Fruit fly (Drosophila melanogaster) whole organism, embryonic: ENCODE measurements around the gene Cp16.

ENCODE experiments used
- ATbp ChIP-seq: fragments of 200-800 bp; sonication (Bioruptor generic); optimal IDR thresholded peaks from 2 replicates; lab custom pipeline; 2017; ENCODE audit warnings: missing biosample characterization, mild to moderate bottlenecking, missing genetic modification characterization, missing genetic modification reagents
- Atf6 ChIP-seq: fragments of 200-800 bp; sonication (Bioruptor generic); IDR thresholded peaks from 2 replicates; pipeline ENCODE4 v1.3.6; 2022; ENCODE audit warnings: missing biosample characterization, missing genetic modification characterization
- Bgb ChIP-seq: fragments of 200-800 bp; sonication (Bioruptor generic); IDR thresholded peaks from 2 replicates; pipeline ENCODE4 v1.3.6; 2022; ENCODE audit warnings: missing biosample characterization, missing genetic modification characterization; ENCODE audit not compliant: partially characterized antibody
- CG1233 ChIP-seq: fragments of 200-800 bp; sonication (Bioruptor generic); optimal IDR thresholded peaks from 4 replicates; lab custom pipeline; 2018; ENCODE audit warnings: missing biosample characterization, mild to moderate bottlenecking, missing genetic modification characterization
- CG14710 ChIP-seq: fragments of 200-800 bp; sonication (Bioruptor generic); optimal IDR thresholded peaks from 3 replicates; lab custom pipeline; 2019; ENCODE audit warnings: missing biosample characterization, mild to moderate bottlenecking, missing genetic modification characterization, moderate library complexity
- CG15073 ChIP-seq: fragments of 200-800 bp; sonication (Bioruptor generic); optimal IDR thresholded peaks from 2 replicates; lab custom pipeline; 2016; ENCODE audit warnings: missing biosample characterization, missing genetic modification characterization
- CG15269 ChIP-seq: fragments of 200-800 bp; sonication (Bioruptor generic); optimal IDR thresholded peaks from 2 replicates; lab custom pipeline; 2018; ENCODE audit warnings: missing biosample characterization, mild to moderate bottlenecking, missing genetic modification characterization, moderate library complexity
- CG17612 ChIP-seq: fragments of 200-800 bp; sonication (Bioruptor generic); IDR thresholded peaks from 2 replicates; pipeline ENCODE4 v1.3.6; 2022; ENCODE audit warnings: missing biosample characterization, missing genetic modification characterization
- CG1792 ChIP-seq: fragments of 200-800 bp; sonication (Bioruptor generic); optimal IDR thresholded peaks from 2 replicates; lab custom pipeline; 2016; ENCODE audit warnings: missing biosample characterization, missing genetic modification characterization
- CG2678 ChIP-seq: fragments of 200-800 bp; sonication (Bioruptor generic); optimal IDR thresholded peaks from 3 replicates; lab custom pipeline; 2019; ENCODE audit warnings: missing biosample characterization, mild to moderate bottlenecking, missing genetic modification characterization, moderate library complexity
- CG3065 ChIP-seq: fragments of 200-800 bp; sonication (Bioruptor generic); optimal IDR thresholded peaks from 2 replicates; lab custom pipeline; 2016; ENCODE audit warnings: missing biosample characterization, missing genetic modification characterization
- CG32532 ChIP-seq: fragments of 200-800 bp; sonication (Bioruptor generic); IDR thresholded peaks from 2 replicates; pipeline ENCODE4 v1.3.6; 2022; ENCODE audit warnings: missing biosample characterization, missing genetic modification characterization
- CG3847 ChIP-seq: fragments of 200-800 bp; sonication (Bioruptor generic); IDR thresholded peaks from 2 replicates; pipeline ENCODE4 v1.3.6; 2022; ENCODE audit warnings: missing biosample characterization, missing genetic modification characterization
- CG42726 ChIP-seq: fragments of 200-800 bp; sonication (Bioruptor generic); IDR thresholded peaks from 2 replicates; pipeline ENCODE4 v1.3.6; 2022; ENCODE audit warnings: missing biosample characterization, missing genetic modification characterization; ENCODE audit not compliant: partially characterized antibody
- CG4282 ChIP-seq: fragments of 200-800 bp; sonication (Bioruptor generic); optimal IDR thresholded peaks from 2 replicates; lab custom pipeline; 2016; ENCODE audit warnings: missing biosample characterization, missing genetic modification characterization
- CG7556 ChIP-seq: fragments of 200-800 bp; sonication (Bioruptor generic); optimal IDR thresholded peaks from 2 replicates; lab custom pipeline; 2017; ENCODE audit warnings: missing biosample characterization, mild to moderate bottlenecking, missing genetic modification characterization
- CG7839 ChIP-seq: fragments of 200-800 bp; sonication (Bioruptor generic); optimal IDR thresholded peaks from 3 replicates; lab custom pipeline; 2018; ENCODE audit warnings: missing biosample characterization, mild to moderate bottlenecking, missing genetic modification characterization, moderate library complexity
- CG8290 ChIP-seq, 3 experiments: fragments of 200-800 bp; sonication (Bioruptor generic); optimal IDR thresholded peaks; 2 replicates each; lab custom pipeline; 2016 to 2019; ENCODE audit warnings: missing biosample characterization in 3 of 3, missing genetic modification characterization in 3 of 3, mild to moderate bottlenecking in 2 of 3, moderate library complexity in 1 of 3
- CG8765 ChIP-seq: fragments of 200-800 bp; sonication (Bioruptor generic); IDR thresholded peaks from 2 replicates; pipeline ENCODE4 v1.3.6; 2022; ENCODE audit warnings: missing biosample characterization, missing genetic modification characterization
- CG8924 ChIP-seq: fragments of 200-800 bp; optimal IDR thresholded peaks from 3 replicates; lab custom pipeline; 2019; ENCODE audit warnings: missing biosample characterization, mild to moderate bottlenecking, missing genetic modification characterization, moderate library complexity
- CG9797 ChIP-seq: fragments of 200-800 bp; sonication (Bioruptor generic); optimal IDR thresholded peaks from 3 replicates; lab custom pipeline; 2018; ENCODE audit warnings: missing biosample characterization, mild to moderate bottlenecking, missing genetic modification characterization
- CG9817 ChIP-seq: fragments of 200-800 bp; sonication (Bioruptor generic); optimal IDR thresholded peaks from 2 replicates; lab custom pipeline; 2018; ENCODE audit warnings: missing biosample characterization, mild to moderate bottlenecking, missing genetic modification characterization, moderate library complexity
- CG9932 ChIP-seq: fragments of 200-800 bp; sonication (Bioruptor generic); IDR thresholded peaks from 2 replicates; pipeline ENCODE4 v1.3.6; 2022; ENCODE audit warnings: missing biosample characterization, missing genetic modification characterization
- Dp ChIP-seq: fragments of 200-800 bp; sonication (Bioruptor generic); optimal IDR thresholded peaks from 2 replicates; lab custom pipeline; 2018; ENCODE audit warnings: missing biosample characterization, mild to moderate bottlenecking, missing genetic modification characterization, moderate library complexity
- Drgx ChIP-seq: fragments of 200-800 bp; sonication (Bioruptor generic); IDR thresholded peaks from 2 replicates; pipeline ENCODE4 v1.3.6; 2022; ENCODE audit warnings: missing biosample characterization, missing genetic modification characterization
- Elba2 ChIP-seq: fragments of 200-800 bp; sonication (Bioruptor generic); optimal IDR thresholded peaks from 3 replicates; lab custom pipeline; 2016; ENCODE audit warnings: missing biosample characterization, missing genetic modification characterization
- Ets65A ChIP-seq: fragments of 200-800 bp; sonication (Bioruptor generic); peaks from one replicate; lab custom pipeline; 2016; ENCODE audit warnings: missing biosample characterization, missing genetic modification characterization
- HLH3B ChIP-seq: fragments of 200-800 bp; sonication (Bioruptor generic); IDR thresholded peaks from 2 replicates; pipeline ENCODE4 v1.3.6; 2022; ENCODE audit warnings: missing biosample characterization, missing genetic modification characterization
- HLH4C ChIP-seq: fragments of 200-800 bp; sonication (Bioruptor generic); IDR thresholded peaks from 3 replicates; pipeline ENCODE4 v1.3.6; 2022; ENCODE audit warnings: missing biosample characterization, missing genetic modification characterization; ENCODE audit not compliant: partially characterized antibody
- HLH54F ChIP-seq: fragments of 200-800 bp; sonication (Bioruptor generic); optimal IDR thresholded peaks from 3 replicates; lab custom pipeline; 2016; ENCODE audit warnings: missing biosample characterization, missing genetic modification characterization
- HLHmδ ChIP-seq: fragments of 200-800 bp; sonication (Bioruptor generic); optimal IDR thresholded peaks from 2 replicates; lab custom pipeline; 2018; ENCODE audit warnings: missing biosample characterization, mild to moderate bottlenecking, missing genetic modification characterization, moderate library complexity
- MBD-R2 ChIP-seq: fragments of 200-800 bp; sonication (Bioruptor generic); IDR thresholded peaks from 2 replicates; pipeline ENCODE4 v1.3.6; 2022; ENCODE audit warnings: missing biosample characterization, missing genetic modification characterization
- Neu2 ChIP-seq: fragments of 200-800 bp; sonication (Bioruptor generic); optimal IDR thresholded peaks from 3 replicates; lab custom pipeline; 2016; ENCODE audit warnings: missing biosample characterization, missing genetic modification characterization, borderline replicate concordance
- Sin3A ChIP-seq: fragments of >200 bp; optimal IDR thresholded peaks from 2 replicates; lab custom pipeline; 2018
- Stat92E ChIP-seq, 3 experiments: fragments of >200 bp in 2 of 3; fragments of 200-800 bp in 1 of 3; sonication (Bioruptor generic) in 1 of 3; optimal IDR thresholded peaks; 2 replicates each; lab custom pipeline; 2017 to 2019; ENCODE audit warnings: missing biosample characterization in 3 of 3, missing genetic modification characterization in 3 of 3, mild to moderate bottlenecking in 1 of 3, moderate library complexity in 1 of 3
- bbx ChIP-seq: fragments of 200-800 bp; sonication (Bioruptor generic); IDR thresholded peaks from 2 replicates; pipeline ENCODE4 v1.3.6; 2022; ENCODE audit warnings: missing biosample characterization, missing genetic modification characterization; ENCODE audit not compliant: partially characterized antibody
- chn ChIP-seq: fragments of 200-800 bp; sonication (Bioruptor generic); optimal IDR thresholded peaks from 2 replicates; lab custom pipeline; 2016; ENCODE audit warnings: missing biosample characterization, missing genetic modification characterization
- ci ChIP-seq: fragments of 200-800 bp; sonication (Bioruptor generic); IDR thresholded peaks from 3 replicates; pipeline ENCODE4 v1.3.6; 2022; ENCODE audit warnings: missing biosample characterization, missing genetic modification characterization
- danr ChIP-seq: fragments of 200-800 bp; sonication (Bioruptor generic); IDR thresholded peaks from 2 replicates; pipeline ENCODE4 v1.3.6; 2022; ENCODE audit warnings: missing biosample characterization, missing genetic modification characterization
- exex ChIP-seq: fragments of 200-800 bp; sonication (Bioruptor generic); optimal IDR thresholded peaks from 4 replicates; lab custom pipeline; 2018; ENCODE audit warnings: missing biosample characterization, mild to moderate bottlenecking, missing genetic modification characterization, moderate library complexity
- fd64A ChIP-seq: fragments of 200-800 bp; sonication (Bioruptor generic); optimal IDR thresholded peaks from 3 replicates; lab custom pipeline; 2018; ENCODE audit warnings: missing biosample characterization, mild to moderate bottlenecking, missing genetic modification characterization
- gcm ChIP-seq: fragments of 200-800 bp; sonication (Bioruptor generic); optimal IDR thresholded peaks from 2 replicates; lab custom pipeline; 2019; ENCODE audit warnings: missing biosample characterization, mild to moderate bottlenecking, missing genetic modification characterization, moderate library complexity
- maf-S ChIP-seq: fragments of 200-800 bp; sonication (Bioruptor generic); optimal IDR thresholded peaks from 2 replicates; lab custom pipeline; 2016; ENCODE audit warnings: missing biosample characterization, missing genetic modification characterization
- pfk ChIP-seq: fragments of 200-800 bp; sonication (Bioruptor generic); optimal IDR thresholded peaks from 2 replicates; lab custom pipeline; 2018; ENCODE audit warnings: missing biosample characterization, mild to moderate bottlenecking, missing genetic modification characterization, moderate library complexity
- pho ChIP-seq: fragments of 200-800 bp; sonication (Bioruptor generic); optimal IDR thresholded peaks from 2 replicates; lab custom pipeline; 2016; ENCODE audit warnings: missing biosample characterization, missing genetic modification characterization
- rib ChIP-seq: fragments of 200-800 bp; sonication (Bioruptor generic); IDR thresholded peaks from 2 replicates; pipeline ENCODE4 v1.3.6; 2022; ENCODE audit warnings: missing biosample characterization, missing genetic modification characterization
- sens-2 ChIP-seq: fragments of 200-800 bp; sonication (Bioruptor generic); IDR thresholded peaks from 2 replicates; pipeline ENCODE4 v1.3.6; 2022; ENCODE audit warnings: missing biosample characterization, missing genetic modification characterization
- sug ChIP-seq: fragments of 200-800 bp; optimal IDR thresholded peaks from 2 replicates; lab custom pipeline; 2019; ENCODE audit warnings: missing biosample characterization, mild to moderate bottlenecking, missing genetic modification characterization, moderate library complexity
- unc-4 ChIP-seq: fragments of 200-800 bp; sonication (Bioruptor generic); IDR thresholded peaks from 2 replicates; pipeline ENCODE4 v1.3.6; 2022; ENCODE audit warnings: missing biosample characterization, missing genetic modification characterization; ENCODE audit not compliant: partially characterized antibody

The Cp16 gene

DNA sequence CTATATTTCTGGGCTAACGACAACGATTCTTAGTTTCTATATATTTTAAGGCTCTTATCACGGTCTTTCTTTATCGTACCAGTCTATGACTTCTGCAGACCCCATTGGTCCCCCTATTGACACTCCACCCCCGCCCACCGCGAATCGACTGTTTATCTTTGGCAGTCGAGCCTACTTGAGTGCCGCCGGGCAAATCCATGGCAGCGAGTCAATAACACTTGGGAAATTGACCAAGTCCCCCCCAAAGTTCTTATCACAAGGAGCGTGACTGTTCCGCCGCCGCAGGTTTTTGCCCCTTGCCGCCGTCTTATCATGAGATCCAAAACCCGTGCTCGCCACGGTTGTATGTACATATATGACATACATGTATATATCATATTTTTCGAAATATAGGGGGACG, 32.1 kb upstream of the Cp16 start (continued):
- no peak for TF ChIP-seq gcm (GFP tag; lab: Kevin White, UChicago)
- no peak for TF ChIP-seq CG17612 (GFP tag; lab: Robert Waterston, UW)
- TF ChIP-seq rib (GFP tag; lab: Robert Waterston, UW): 0 out of 2 replicates have a peak, but pooled peaks have one; percentile 12
- TF ChIP-seq pfk (GFP tag; lab: Kevin White, UChicago): peak; percentile 20
- peak; percentile 4 for TF ChIP-seq fd64A (GFP tag; lab: Kevin White, UChicago)
- TF ChIP-seq CG9797: no peak
- no peak for TF ChIP-seq CG8290 (GFP tag; optimal IDR thresholded peaks at IDR 0.05; lab: Kevin White, UChicago)
- peak in 1 of 2 experiments; percentile 26 for TF ChIP-seq CG8290 (tag; optimal IDR thresholded peaks at IDR 0.05; lab: Kevin White, UChicago)
- no peak for TF ChIP-seq Atf6 (GFP tag; lab: Robert Waterston, UW)
- no peak for TF ChIP-seq ATbp (GFP tag; lab: Kevin White, UChicago)
- peak; percentile 49; the same call in 1 of the 2 replicates for TF ChIP-seq sens-2

dm6 chr3L:8700054-8700642, 31.6 kb upstream of the Cp16 start:
- peak; percentile 90 for TF ChIP-seq exex (tag; lab: Kevin White, UChicago)
- no peak for TF ChIP-seq CG8765 (GFP tag; lab: Robert Waterston, UW)
- TF ChIP-seq maf-S (GFP tag; lab: Kevin White, UChicago): no peak
- TF ChIP-seq CG2678 (tag; lab: Kevin White, UChicago): no peak
- no peak for TF ChIP-seq Dp (GFP tag; lab: Kevin White, UChicago)
- TF ChIP-seq danr (GFP tag; lab: Robert Waterston, UW): no peak
- TF ChIP-seq CG15269 (tag; lab: Kevin White, UChicago): no peak
- TF ChIP-seq HLH54F (GFP tag; lab: Kevin White, UChicago): no peak
- no peak for TF ChIP-seq CG9932 (GFP tag; lab: Robert Waterston, UW)
- TF ChIP-seq pho: no peak
- TF ChIP-seq CG14710 (tag; lab: Kevin White, UChicago): no peak
- TF ChIP-seq HLH4C: no peak
- no peak for TF ChIP-seq CG1792 (GFP tag; lab: Kevin White, UChicago)
- TF ChIP-seq sug (tag; lab: Kevin White, UChicago): peak; percentile 99
- TF ChIP-seq Elba2 (GFP tag; lab: Kevin White, UChicago): no peak
- peak; percentile 25 for TF ChIP-seq HLHmδ (GFP tag; lab: Kevin White, UChicago)
- TF ChIP-seq CG7556 (GFP tag; lab: Kevin White, UChicago): no peak
- no peak for TF ChIP-seq bbx (GFP tag; lab: Robert Waterston, UW)
- TF ChIP-seq Sin3A (lab: Kevin White, UChicago): no peak
- TF ChIP-seq CG3065 (GFP tag; lab: Kevin White, UChicago): no peak
- TF ChIP-seq chn (GFP tag; lab: Kevin White, UChicago): no peak
- no peak for TF ChIP-seq CG3847
- no peak for TF ChIP-seq CG32532 (GFP tag; lab: Robert Waterston, UW)
- TF ChIP-seq Stat92E (GFP tag; optimal IDR thresholded peaks at IDR 0.05; lab: Kevin White, UChicago): no peak
- TF ChIP-seq HLH3B: no peak
- no peak for TF ChIP-seq CG42726 (GFP tag; lab: Robert Waterston, UW)
- TF ChIP-seq Bgb (GFP tag; lab: Robert Waterston, UW): no peak; the same call in 1 of the 2 replicates
- TF ChIP-seq CG4282 (GFP tag; lab: Kevin White, UChicago): no peak
- TF ChIP-seq unc-4 (GFP tag; lab: Robert Waterston, UW): no peak
- TF ChIP-seq MBD-R2 (GFP tag; lab: Robert Waterston, UW): no peak
- TF ChIP-seq CG9817: no peak
- TF ChIP-seq CG8924 (tag; lab: Kevin White, UChicago): no peak
- peak; percentile 29; the same call in 1 of the 3 replicates for TF ChIP-seq ci (GFP tag; lab: Robert Waterston, UW)
- no peak for TF ChIP-seq CG15073 (GFP tag; lab: Kevin White, UChicago)
- TF ChIP-seq Neu2 (GFP tag; lab: Kevin White, UChicago): no peak
- no peak for TF ChIP-seq Ets65A
- TF ChIP-seq Drgx (GFP tag; lab: Robert Waterston, UW): no peak
- no peak for TF ChIP-seq CG7839 (tag; lab: Kevin White, UChicago)
- TF ChIP-seq CG1233: no peak
